Fruit fly (Drosophila melanogaster): ENCODE measurements around the gene CG15695.

Gene CG15695

dm6 chr3R:20823704-20824454, 18.1 kb upstream of the CG15695 start, which contains the start of gene CG17272:
CG17272 (minus strand) TSS chr3R:20824239.
- TF ChIP-seq CG7045 (GFP tag; optimal IDR thresholded peaks at IDR 0.05) (no peak), CG33017 (tag; optimal IDR thresholded peaks at IDR 0.05) (peak; percentile 1), CG7101 (tag; optimal IDR thresholded peaks at IDR 0.05) (no peak), Mnt (GFP tag; optimal IDR thresholded peaks at IDR 0.05) (peak; percentile 27), bab1 (GFP tag; optimal IDR thresholded peaks at IDR 0.05) (no peak), Clk (GFP tag; optimal IDR thresholded peaks at IDR 0.05) (no peak), CG1620 (GFP tag; optimal IDR thresholded peaks at IDR 0.05) (no peak), CG12768 (GFP tag; optimal IDR thresholded peaks at IDR 0.05) (no peak)

dm6 chr3R:20826929-20827328, 15.0 kb upstream of the CG15695 start:
- TF ChIP-seq CG33017 (tag; optimal IDR thresholded peaks at IDR 0.05) (no peak), CG1620 (GFP tag; optimal IDR thresholded peaks at IDR 0.05) (no peak), cic (GFP tag; optimal IDR thresholded peaks at IDR 0.05) (peak; percentile 35), tj (GFP tag; optimal IDR thresholded peaks at IDR 0.05) (no peak), CG7045 (GFP tag; optimal IDR thresholded peaks at IDR 0.05) (peak; percentile 2), cnc (optimal IDR thresholded peaks at IDR 0.05) (peak in 1 of 2 experiments; percentile 23), CG12768 (GFP tag; optimal IDR thresholded peaks at IDR 0.05) (peak; percentile 32), CG14711 (tag; optimal IDR thresholded peaks at IDR 0.05) (no peak)

- TF ChIP-seq Mnt (GFP tag; optimal IDR thresholded peaks at IDR 0.05) (peak; percentile 14), tj (GFP tag; optimal IDR thresholded peaks at IDR 0.05) (peak; percentile 94), cic (GFP tag; optimal IDR thresholded peaks at IDR 0.05) (peak; percentile 39), CG1620 (GFP tag; optimal IDR thresholded peaks at IDR 0.05) (no peak), Crg-1 (GFP tag; optimal IDR thresholded peaks at IDR 0.05) (peak; percentile 45), pad (GFP tag; optimal IDR thresholded peaks at IDR 0.05) (no peak)
Measured at dm6 chr3R:20828520-20829415, 13.2 kb upstream of the CG15695 start.

- TF ChIP-seq tj (GFP tag; optimal IDR thresholded peaks at IDR 0.05) (peak; percentile 89), kay (GFP tag; ENCODE audit: borderline replicate concordance) (peak; percentile 35), CG11617 (GFP tag; optimal IDR thresholded peaks at IDR 0.05) (peak; percentile 30), Clk (GFP tag; optimal IDR thresholded peaks at IDR 0.05) (peak; percentile 8), CG33017 (tag; optimal IDR thresholded peaks at IDR 0.05) (no peak), CG12768 (GFP tag; optimal IDR thresholded peaks at IDR 0.05) (peak; percentile 3), cic (GFP tag; optimal IDR thresholded peaks at IDR 0.05) (peak; percentile 54), Mnt (GFP tag; optimal IDR thresholded peaks at IDR 0.05) (peak; percentile 98), CG7045 (GFP tag; optimal IDR thresholded peaks at IDR 0.05) (peak; percentile 11), cnc (optimal IDR thresholded peaks at IDR 0.05) (no peak)
Measured at dm6 chr3R:20829416-20830131, 12.4 kb upstream of the CG15695 start.

- TF ChIP-seq Mnt (GFP tag; optimal IDR thresholded peaks at IDR 0.05) (peak; percentile 69), ovo (GFP tag; optimal IDR thresholded peaks at IDR 0.05) (peak; percentile 32), CG11617 (GFP tag; optimal IDR thresholded peaks at IDR 0.05) (peak; percentile 64), kay (GFP tag; ENCODE audit: borderline replicate concordance) (no peak), bab1 (GFP tag; optimal IDR thresholded peaks at IDR 0.05) (peak; percentile 8), cnc (optimal IDR thresholded peaks at IDR 0.05) (no peak), CG7045 (GFP tag; optimal IDR thresholded peaks at IDR 0.05) (peak; percentile 12), Hr96 (GFP tag; optimal IDR thresholded peaks at IDR 0.05) (peak; percentile 40), cic (GFP tag; optimal IDR thresholded peaks at IDR 0.05) (peak; percentile 6), CG33017 (tag; optimal IDR thresholded peaks at IDR 0.05) (peak; percentile 24), CG5204 (GFP tag; optimal IDR thresholded peaks at IDR 0.05) (no peak), CG14711 (tag; optimal IDR thresholded peaks at IDR 0.05) (no peak), CG7101 (tag; optimal IDR thresholded peaks at IDR 0.05) (peak; percentile 40), Clk (GFP tag; optimal IDR thresholded peaks at IDR 0.05) (no peak), Crg-1 (GFP tag; optimal IDR thresholded peaks at IDR 0.05) (peak; percentile 72), CG12768 (GFP tag; optimal IDR thresholded peaks at IDR 0.05) (peak; percentile 31), CG1620 (GFP tag; optimal IDR thresholded peaks at IDR 0.05) (peak; percentile 69), toe (GFP tag; optimal IDR thresholded peaks at IDR 0.05) (no peak)
Measured at dm6 chr3R:20830153-20830695, 11.7 kb upstream of the CG15695 start, which contains the start of gene Adss. Adss (minus strand) TSS chr3R:20830580.

dm6 chr3R:20830963-20831362, 11.0 kb upstream of the CG15695 start, which contains the start of gene CG31223:
CG31223 (plus strand) TSS chr3R:20831127.
- TF ChIP-seq CG7101 (tag; optimal IDR thresholded peaks at IDR 0.05) (no peak), ovo (GFP tag; optimal IDR thresholded peaks at IDR 0.05) (no peak), CG7045 (GFP tag; optimal IDR thresholded peaks at IDR 0.05) (no peak), kay (GFP tag; ENCODE audit: borderline replicate concordance) (peak; percentile 2), CG33017 (tag; optimal IDR thresholded peaks at IDR 0.05) (no peak), CG12768 (GFP tag; optimal IDR thresholded peaks at IDR 0.05) (no peak), CG14711 (tag; optimal IDR thresholded peaks at IDR 0.05) (no peak), toe (GFP tag; optimal IDR thresholded peaks at IDR 0.05) (no peak)
